Fruit fly (Drosophila melanogaster): ENCODE results near the gene CG13085.

DNA sequence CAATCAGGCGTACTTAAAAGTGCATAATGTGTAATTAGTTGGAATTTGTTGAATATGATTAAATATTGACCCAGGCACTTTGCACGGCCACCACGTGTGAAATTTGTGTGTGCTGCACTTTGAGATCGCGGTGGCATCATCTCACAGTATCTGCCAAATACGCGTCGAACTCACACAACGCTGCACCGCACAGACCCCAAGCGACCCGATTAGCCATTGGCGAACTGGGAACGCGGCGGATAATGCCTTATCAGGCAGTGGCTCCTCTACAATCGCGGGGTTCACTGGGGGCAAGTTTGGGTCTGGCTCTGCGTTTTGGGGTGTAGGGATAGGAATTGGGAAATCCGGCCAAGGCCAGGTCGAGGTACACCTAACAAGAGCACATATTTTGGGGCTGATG, 31.4 kb downstream of the CG13085 start:
- no peak for TF ChIP-seq CG7368 (GFP tag; optimal IDR thresholded peaks at IDR 0.05)
- TF ChIP-seq lz (GFP tag; optimal IDR thresholded peaks at IDR 0.05): no peak
- TF ChIP-seq Met (GFP tag; optimal IDR thresholded peaks at IDR 0.05): no peak
- TF ChIP-seq Smox (GFP tag; optimal IDR thresholded peaks at IDR 0.05): no peak
- TF ChIP-seq salr (GFP tag; optimal IDR thresholded peaks at IDR 0.05): no peak
- no peak for TF ChIP-seq CG10669 (GFP tag; optimal IDR thresholded peaks at IDR 0.05)
- no peak for TF ChIP-seq CG10631 (GFP tag; optimal IDR thresholded peaks at IDR 0.05)
- no peak for TF ChIP-seq CG11294 (GFP tag; IDR thresholded peaks at IDR 0.05)
- no peak for TF ChIP-seq CG16779 (tag; optimal IDR thresholded peaks at IDR 0.05)
- TF ChIP-seq dac (GFP tag; optimal IDR thresholded peaks at IDR 0.05): no peak
